Fruit fly (Drosophila melanogaster) whole organism, pupa: Measurements from ENCODE around the gene Prosbeta3.

Source experiments
- CG10348 ChIP-seq: fragments of 200-800 bp; sonication (Bioruptor generic); IDR thresholded peaks from 2 replicates; pipeline ENCODE4 v1.3.6; 2022; ENCODE audit warnings: missing biosample characterization, missing genetic modification characterization
- CG12605 ChIP-seq: fragments of 200-800 bp; sonication (Bioruptor generic); IDR thresholded peaks from 2 replicates; pipeline ENCODE4 v1.3.6; 2022; ENCODE audit warnings: missing biosample characterization, missing genetic modification characterization
- CG13204 ChIP-seq: fragments of 200-800 bp; sonication (Bioruptor generic); optimal IDR thresholded peaks from 2 replicates; lab custom pipeline; 2018; ENCODE audit warnings: missing biosample characterization, mild to moderate bottlenecking, missing genetic modification characterization, moderate library complexity
- CG14655 ChIP-seq: fragments of 200-800 bp; sonication (Bioruptor generic); optimal IDR thresholded peaks from 3 replicates; lab custom pipeline; 2017; ENCODE audit warnings: mild to moderate bottlenecking, missing biosample characterization, missing genetic modification reagents, missing genetic modification characterization
- CG15710 ChIP-seq: fragments of 200-800 bp; sonication (Bioruptor generic); optimal IDR thresholded peaks from 2 replicates; lab custom pipeline; 2018; ENCODE audit warnings: missing biosample characterization, mild to moderate bottlenecking, missing genetic modification characterization, moderate library complexity
- CG17806 ChIP-seq: fragments of 200-800 bp; sonication (Bioruptor generic); optimal IDR thresholded peaks from 2 replicates; lab custom pipeline; 2018; ENCODE audit warnings: missing biosample characterization, mild to moderate bottlenecking, missing genetic modification characterization, moderate library complexity
- CG32121 ChIP-seq: fragments of 200-800 bp; sonication (Bioruptor generic); IDR thresholded peaks from 2 replicates; pipeline ENCODE4 v1.3.6; 2022; ENCODE audit warnings: missing biosample characterization, missing genetic modification characterization
- CG34367 ChIP-seq: fragments of 200-800 bp; sonication (Bioruptor generic); optimal IDR thresholded peaks from 2 replicates; lab custom pipeline; 2018; ENCODE audit warnings: missing biosample characterization, mild to moderate bottlenecking, missing genetic modification characterization
- CG4496 ChIP-seq: fragments of 200-800 bp; sonication (Bioruptor generic); IDR thresholded peaks from 3 replicates; pipeline ENCODE4 v1.3.6; 2022; ENCODE audit warnings: missing biosample characterization, missing genetic modification characterization
- CG8159 ChIP-seq: fragments of 200-800 bp; sonication (Bioruptor generic); optimal IDR thresholded peaks from 3 replicates; lab custom pipeline; 2018; ENCODE audit warnings: missing biosample characterization, mild to moderate bottlenecking, missing genetic modification characterization, moderate library complexity
- CG8301 ChIP-seq: fragments of 200-800 bp; sonication (Bioruptor generic); optimal IDR thresholded peaks from 2 replicates; lab custom pipeline; 2018; ENCODE audit warnings: missing biosample characterization, mild to moderate bottlenecking, missing genetic modification characterization
- CG9948 ChIP-seq: fragments of 200-800 bp; sonication (Bioruptor generic); optimal IDR thresholded peaks from 2 replicates; lab custom pipeline; 2018; ENCODE audit warnings: missing biosample characterization, mild to moderate bottlenecking, missing genetic modification characterization, moderate library complexity
- D1 ChIP-seq: fragments of 200-800 bp; sonication (Bioruptor generic); optimal IDR thresholded peaks from 2 replicates; lab custom pipeline; 2018; ENCODE audit warnings: missing biosample characterization, mild to moderate bottlenecking, missing genetic modification characterization, moderate library complexity
- EcR ChIP-seq: fragments of 200-800 bp; sonication (Bioruptor generic); optimal IDR thresholded peaks from 3 replicates; lab custom pipeline; 2019; ENCODE audit warnings: missing biosample characterization, missing genetic modification characterization, mild to moderate bottlenecking, moderate library complexity, missing genetic modification reagents
- Ets98B ChIP-seq: fragments of 200-800 bp; sonication (Bioruptor generic); IDR thresholded peaks from 2 replicates; pipeline ENCODE4 v1.3.6; 2022; ENCODE audit warnings: missing biosample characterization, missing genetic modification characterization
- Pif1A ChIP-seq: fragments of 200-800 bp; sonication (Bioruptor generic); optimal IDR thresholded peaks from 3 replicates; lab custom pipeline; 2016; ENCODE audit warnings: missing biosample characterization, missing genetic modification characterization
- Pif1B ChIP-seq: fragments of 200-800 bp; sonication (Bioruptor generic); optimal IDR thresholded peaks from 3 replicates; lab custom pipeline; 2016; ENCODE audit warnings: missing biosample characterization, missing genetic modification characterization
- Snoo ChIP-seq: fragments of 200-800 bp; sonication (Bioruptor generic); optimal IDR thresholded peaks from 3 replicates; lab custom pipeline; 2017; ENCODE audit warnings: missing biosample characterization, mild to moderate bottlenecking, missing genetic modification characterization, inconsistent platforms
- fd96Ca ChIP-seq: fragments of 200-800 bp; sonication (Bioruptor generic); IDR thresholded peaks from 3 replicates; pipeline ENCODE4 v1.3.6; 2022; ENCODE audit warnings: missing biosample characterization, missing genetic modification characterization
- gl ChIP-seq: fragments of 200-800 bp; sonication (Bioruptor generic); optimal IDR thresholded peaks from 2 replicates; lab custom pipeline; 2018; ENCODE audit warnings: missing biosample characterization, mild to moderate bottlenecking, missing genetic modification characterization
- rn ChIP-seq: fragments of 200-800 bp; sonication (Bioruptor generic); IDR thresholded peaks from 2 replicates; pipeline ENCODE4 v1.3.6; 2022; ENCODE audit warnings: missing biosample characterization, missing genetic modification characterization

The Prosbeta3 gene

DNA sequence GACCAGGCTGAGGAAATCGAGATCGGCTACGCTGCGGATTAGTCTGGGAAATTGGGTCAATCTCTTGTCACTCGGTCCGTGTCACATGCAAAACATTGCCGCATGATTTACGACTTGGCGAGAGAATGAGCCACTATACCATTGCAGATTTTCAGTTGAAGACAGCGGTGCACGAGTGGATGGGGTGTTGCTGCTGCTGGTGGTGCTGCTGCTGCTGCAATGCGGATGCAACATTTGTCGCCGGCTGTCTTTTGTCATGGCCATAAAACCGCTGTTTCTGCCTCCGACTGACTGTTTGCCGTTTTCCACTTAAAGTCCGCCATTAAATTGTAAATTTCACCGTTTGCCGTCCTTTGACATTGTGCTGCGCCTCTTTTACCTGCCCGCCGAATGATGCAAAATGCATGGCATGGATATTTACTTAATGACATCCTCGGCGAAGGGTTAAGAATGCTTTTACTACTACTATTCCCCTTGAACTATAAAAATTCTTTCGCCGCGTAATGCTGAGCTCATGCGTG, 29.9 kb downstream of the Prosbeta3 start:
- TF ChIP-seq fd96Ca (GFP tag; lab: Robert Waterston, UW) (no peak), CG13204 (no peak), Snoo (tag; lab: Kevin White, UChicago) (no peak), CG8301 (tag; lab: Kevin White, UChicago) (no peak), EcR (no peak), CG9948 (no peak), CG32121 (GFP tag; lab: Robert Waterston, UW) (no peak)

dm6 chr3R:8971794-8972193, 34.2 kb downstream of the Prosbeta3 start:
- TF ChIP-seq rn (GFP tag; lab: Robert Waterston, UW) (0 out of 2 replicates have a peak, but pooled peaks have one; percentile 4), D1 (no peak), CG8159 (tag; lab: Kevin White, UChicago) (peak; percentile 18), CG15710 (tag; lab: Kevin White, UChicago) (peak; percentile 28), CG12605 (GFP tag; lab: Robert Waterston, UW) (peak; percentile 78), CG9948 (peak; percentile 26), Snoo (tag; lab: Kevin White, UChicago) (peak; percentile 29), fd96Ca (GFP tag; lab: Robert Waterston, UW) (peak; percentile 68; the same call in 2 of the 3 replicates), CG32121 (GFP tag; lab: Robert Waterston, UW) (no peak), Pif1A (GFP tag; lab: Kevin White, UChicago) (peak; percentile 58), Ets98B (GFP tag; lab: Robert Waterston, UW) (peak; percentile 67), CG34367 (tag; lab: Kevin White, UChicago) (peak; percentile 22), CG4496 (peak; percentile 66; the same call in 1 of the 3 replicates), Pif1B (no peak), CG14655 (GFP tag; lab: Kevin White, UChicago) (peak; percentile 30), CG13204 (peak; percentile 60), EcR (peak; percentile 11), CG8301 (tag; lab: Kevin White, UChicago) (peak; percentile 29), CG17806 (no peak), gl (no peak), CG10348 (GFP tag; lab: Robert Waterston, UW) (no peak)
- TF ChIP-seq, all 21 proteins: peak for 15

dm6 chr3R:8970707-8971106, 35.3 kb downstream of the Prosbeta3 start:
- no peak for TF ChIP-seq CG9948
- no peak for TF ChIP-seq CG15710 (tag; lab: Kevin White, UChicago)
- no peak for TF ChIP-seq CG34367 (tag; lab: Kevin White, UChicago)
- no peak for TF ChIP-seq fd96Ca (GFP tag; lab: Robert Waterston, UW)
- TF ChIP-seq CG8159 (tag; lab: Kevin White, UChicago): no peak
- TF ChIP-seq Ets98B (GFP tag; lab: Robert Waterston, UW): no peak
- no peak for TF ChIP-seq CG4496
- no peak for TF ChIP-seq D1
- TF ChIP-seq EcR: no peak
- no peak for TF ChIP-seq Snoo (tag; lab: Kevin White, UChicago)
- TF ChIP-seq CG10348 (GFP tag; lab: Robert Waterston, UW): no peak

DNA sequence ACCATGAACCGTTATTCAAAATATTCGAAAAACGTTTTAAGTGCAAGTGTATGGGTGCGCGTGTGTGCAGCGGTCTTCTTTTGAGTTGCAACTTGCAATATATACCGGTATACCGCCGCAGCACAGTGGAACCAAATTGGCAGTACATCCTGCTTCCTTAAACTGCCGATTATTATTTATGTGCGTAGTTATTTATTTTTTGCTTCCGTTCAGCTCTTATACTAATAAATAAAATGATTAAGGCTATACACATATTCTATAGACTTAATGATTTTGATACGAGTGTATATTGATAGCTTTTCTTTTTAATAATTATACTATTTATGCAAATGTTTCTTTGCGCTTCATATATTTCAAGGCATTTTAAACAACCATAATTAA, 36.1 kb downstream of the Prosbeta3 start:
- TF ChIP-seq gl (no peak), CG12605 (GFP tag; lab: Robert Waterston, UW) (no peak), CG15710 (tag; lab: Kevin White, UChicago) (no peak), Pif1A (GFP tag; lab: Kevin White, UChicago) (no peak), D1 (no peak), CG13204 (no peak), CG8301 (tag; lab: Kevin White, UChicago) (no peak), rn (GFP tag; lab: Robert Waterston, UW) (no peak), CG32121 (GFP tag; lab: Robert Waterston, UW) (no peak), fd96Ca (GFP tag; lab: Robert Waterston, UW) (no peak), CG4496 (no peak), CG8159 (tag; lab: Kevin White, UChicago) (no peak), Snoo (tag; lab: Kevin White, UChicago) (no peak), CG14655 (GFP tag; lab: Kevin White, UChicago) (no peak), CG34367 (tag; lab: Kevin White, UChicago) (no peak), EcR (no peak)
- TF ChIP-seq, all 21 proteins: peak for 0

DNA sequence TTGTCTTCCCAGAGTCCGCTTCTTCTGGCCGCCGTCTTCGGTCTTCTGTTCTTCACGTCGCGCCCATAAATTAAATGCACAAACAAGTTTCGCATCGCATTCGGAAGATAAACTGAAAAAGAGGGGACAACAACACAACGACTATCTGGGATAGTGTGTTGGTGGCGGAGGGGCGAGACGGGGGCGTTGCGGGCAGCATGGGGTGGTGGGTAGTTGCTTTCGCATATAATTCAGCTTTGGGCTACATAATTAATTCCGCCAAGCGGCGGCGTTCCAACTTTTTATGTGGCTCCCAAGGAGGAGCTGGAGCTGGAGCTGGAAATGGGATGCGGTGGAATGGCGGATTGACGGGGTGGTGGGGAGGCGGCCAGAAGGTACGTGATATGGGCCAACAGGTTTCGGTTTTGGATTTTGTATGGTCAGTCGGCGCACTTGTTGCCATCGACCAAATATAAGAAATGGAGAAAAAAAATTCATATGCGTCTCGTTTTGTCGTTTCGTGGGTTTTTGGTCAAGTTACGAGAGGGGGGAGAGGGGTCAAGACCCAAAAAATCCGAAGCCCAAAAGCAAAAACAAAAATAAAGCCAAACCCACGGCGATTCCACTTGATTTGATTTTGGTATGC, 36.6 kb downstream of the Prosbeta3 start:
- TF ChIP-seq Ets98B (GFP tag; lab: Robert Waterston, UW): no peak
- no peak for TF ChIP-seq fd96Ca (GFP tag; lab: Robert Waterston, UW)
- TF ChIP-seq gl: no peak
- no peak for TF ChIP-seq CG10348 (GFP tag; lab: Robert Waterston, UW)
- TF ChIP-seq rn (GFP tag; lab: Robert Waterston, UW): no peak
- TF ChIP-seq CG13204: peak; percentile 93
- no peak for TF ChIP-seq Pif1A (GFP tag; lab: Kevin White, UChicago)
- TF ChIP-seq Pif1B: no peak
- TF ChIP-seq EcR: peak; percentile 64

dm6 chr3R:8968837-8969236, 37.2 kb downstream of the Prosbeta3 start:
- TF ChIP-seq gl (no peak), CG13204 (no peak), CG4496 (no peak), EcR (no peak), CG32121 (GFP tag; lab: Robert Waterston, UW) (no peak), Pif1B (peak; percentile 22), CG17806 (peak; percentile 19), D1 (no peak), CG15710 (tag; lab: Kevin White, UChicago) (peak; percentile 37), CG14655 (GFP tag; lab: Kevin White, UChicago) (peak; percentile 20), CG8301 (tag; lab: Kevin White, UChicago) (peak; percentile 18), Snoo (tag; lab: Kevin White, UChicago) (peak; percentile 38), Pif1A (GFP tag; lab: Kevin White, UChicago) (peak; percentile 38), CG9948 (peak; percentile 51), rn (GFP tag; lab: Robert Waterston, UW) (no peak), CG10348 (GFP tag; lab: Robert Waterston, UW) (no peak), CG34367 (tag; lab: Kevin White, UChicago) (peak; percentile 3), Ets98B (GFP tag; lab: Robert Waterston, UW) (no peak), CG12605 (GFP tag; lab: Robert Waterston, UW) (no peak), fd96Ca (GFP tag; lab: Robert Waterston, UW) (no peak), CG8159 (tag; lab: Kevin White, UChicago) (peak; percentile 65)
